Fruit fly (Drosophila melanogaster): ENCODE results near the gene CG11986.

DNA sequence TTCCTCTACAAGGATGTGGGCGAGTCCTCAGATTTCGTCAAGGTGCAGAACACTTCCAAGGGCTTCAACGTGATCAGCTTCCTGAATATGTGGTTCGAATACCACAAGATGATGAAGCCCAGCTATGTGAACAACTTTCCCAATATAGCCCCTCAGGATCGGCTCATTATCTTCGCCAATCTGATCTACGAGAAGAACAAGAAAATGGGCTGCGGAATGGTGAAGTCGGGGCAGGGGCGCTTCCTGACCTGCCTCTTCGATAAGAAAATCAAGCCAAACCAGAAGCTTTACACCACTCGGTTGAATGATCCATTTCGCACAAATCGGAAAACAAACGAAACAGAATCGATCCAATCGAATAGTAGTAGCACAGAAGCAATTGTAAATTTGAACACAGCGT is 17.0 kb upstream of the CG11986 start:
- TF ChIP-seq Sin3A (optimal IDR thresholded peaks at IDR 0.05) = no peak
- no peak for TF ChIP-seq psq (optimal IDR thresholded peaks at IDR 0.05)
- TF ChIP-seq insv (optimal IDR thresholded peaks at IDR 0.05) = no peak
- no peak for TF ChIP-seq h (optimal IDR thresholded peaks at IDR 0.05)
- no peak for TF ChIP-seq Myc (optimal IDR thresholded peaks at IDR 0.05)
- no peak for TF ChIP-seq ttk (optimal IDR thresholded peaks at IDR 0.05)
